Fruit fly (Drosophila melanogaster): ENCODE data around the gene TfIIEbeta.

The TfIIEbeta gene

dm6 chr3L:4269920-4270319, 16.9 kb upstream of the TfIIEbeta start (continued):
- TF ChIP-seq her (GFP tag; optimal IDR thresholded peaks at IDR 0.05) (no peak), bab2 (GFP tag; optimal IDR thresholded peaks at IDR 0.05) (no peak), GATAe (GFP tag; conservative IDR thresholded peaks at IDR 0.05) (no peak), CG30020 (tag; optimal IDR thresholded peaks at IDR 0.05) (peak; percentile 29), HHEX (GFP tag; optimal IDR thresholded peaks at IDR 0.05) (peak; percentile 40), tio (GFP tag; optimal IDR thresholded peaks at IDR 0.05) (peak; percentile 27), Hr51 (GFP tag; optimal IDR thresholded peaks at IDR 0.05) (peak in 1 of 2 experiments; percentile 84), CG1529 (GFP tag; optimal IDR thresholded peaks at IDR 0.05) (peak; percentile 58), grau (tag; optimal IDR thresholded peaks at IDR 0.05) (peak; percentile 81), CG3995 (GFP tag; optimal IDR thresholded peaks at IDR 0.05) (peak; percentile 25), CG9215 (GFP tag; IDR thresholded peaks at IDR 0.05) (peak; percentile 25; the same call in 1 of the 2 replicates), Pdp1 (GFP tag; optimal IDR thresholded peaks at IDR 0.05) (peak in 1 of 2 experiments; percentile 14), kni (GFP tag; optimal IDR thresholded peaks at IDR 0.05) (peak; percentile 63), CG17568 (GFP tag; optimal IDR thresholded peaks at IDR 0.05) (peak; percentile 48), gt (GFP tag; IDR thresholded peaks at IDR 0.05) (0 out of 2 replicates have a peak, but pooled peaks have one; percentile 7), Spps (tag; optimal IDR thresholded peaks at IDR 0.05) (peak; percentile 52), CG10209 (GFP tag; optimal IDR thresholded peaks at IDR 0.05) (peak; percentile 66), NfI (GFP tag; optimal IDR thresholded peaks at IDR 0.05) (peak; percentile 65), mirr (GFP tag; optimal IDR thresholded peaks at IDR 0.05) (no peak), Ssrp (tag; optimal IDR thresholded peaks at IDR 0.05) (peak; percentile 72), CG2116 (GFP tag; optimal IDR thresholded peaks at IDR 0.05) (peak; percentile 17), CG4707 (GFP tag; optimal IDR thresholded peaks at IDR 0.05) (peak; percentile 33), CG3847 (GFP tag; IDR thresholded peaks at IDR 0.05) (peak; percentile 34; the same call in 1 of the 2 replicates), croc (GFP tag; conservative IDR thresholded peaks at IDR 0.05) (peak; percentile 60), Oaz (GFP tag; IDR thresholded peaks at IDR 0.05) (peak; percentile 31; the same call in 1 of the 2 replicates), grn (GFP tag; optimal IDR thresholded peaks at IDR 0.05) (no peak), p53 (GFP tag; optimal IDR thresholded peaks at IDR 0.05) (no peak), CG8281 (tag; optimal IDR thresholded peaks at IDR 0.05) (peak; percentile 40), CG18476 (GFP tag; optimal IDR thresholded peaks at IDR 0.05) (peak; percentile 35), ase (GFP tag; IDR thresholded peaks at IDR 0.05) (peak; percentile 37; the same call in 1 of the 3 replicates), D (optimal IDR thresholded peaks at IDR 0.05) (no peak), D (GFP tag; optimal IDR thresholded peaks at IDR 0.05) (peak; percentile 71), ap (GFP tag; IDR thresholded peaks at IDR 0.05) (peak; percentile 53), gce (GFP tag; IDR thresholded peaks at IDR 0.05) (peak; percentile 61; the same call in 1 of the 3 replicates), CG14667 (GFP tag; IDR thresholded peaks at IDR 0.05) (peak; percentile 35; the same call in 1 of the 2 replicates), seq (GFP tag; IDR thresholded peaks at IDR 0.05) (peak; percentile 62; the same call in 1 of the 2 replicates), ssp (GFP tag; IDR thresholded peaks at IDR 0.05) (peak; percentile 39; the same call in 1 of the 2 replicates), nerfin-2 (GFP tag; IDR thresholded peaks at IDR 0.05; ENCODE audit: partially characterized antibody) (no peak), CG9932 (GFP tag; IDR thresholded peaks at IDR 0.05) (no peak; the same call in 1 of the 2 replicates), CG9437 (GFP tag; optimal IDR thresholded peaks at IDR 0.05) (peak; percentile 52), Nf-YB (GFP tag; optimal IDR thresholded peaks at IDR 0.05) (peak; percentile 60), Fer2 (tag; optimal IDR thresholded peaks at IDR 0.05) (peak; percentile 16), CG10462 (GFP tag; optimal IDR thresholded peaks at IDR 0.05) (no peak), row (GFP tag; IDR thresholded peaks at IDR 0.05) (peak; percentile 71), Doc2 (GFP tag; IDR thresholded peaks at IDR 0.05) (no peak), insv (GFP tag; optimal IDR thresholded peaks at IDR 0.05) (no peak), CG10321 (GFP tag; IDR thresholded peaks at IDR 0.05) (0 out of 2 replicates have a peak, but pooled peaks have one; percentile 17), CG2202 (tag; optimal IDR thresholded peaks at IDR 0.05) (peak; percentile 52), sc (optimal IDR thresholded peaks at IDR 0.05) (no peak), sc (GFP tag; optimal IDR thresholded peaks at IDR 0.05) (peak; percentile 44)
